Fruit fly (Drosophila melanogaster): ENCODE data around the gene RhoGAP71E.
A peak's percentile ranks its signal among the peaks of the same experiment; 100 is the strongest.

RhoGAP71E gene

dm6 chr3L:15588514-15589138 lies at the start of gene RhoGAP71E (continued):
- TF ChIP-seq dpn (GFP tag; optimal IDR thresholded peaks at IDR 0.05) (no peak), CG15601 (tag; optimal IDR thresholded peaks at IDR 0.05) (no peak), Xbp1 (GFP tag; optimal IDR thresholded peaks at IDR 0.05) (peak; percentile 11), HLH3B (GFP tag; IDR thresholded peaks at IDR 0.05) (peak; percentile 24; the same call in 1 of the 2 replicates), CG3838 (GFP tag; optimal IDR thresholded peaks at IDR 0.05) (no peak), sima (GFP tag; optimal IDR thresholded peaks at IDR 0.05) (no peak), CG7786 (GFP tag; optimal IDR thresholded peaks at IDR 0.05) (no peak), gce (GFP tag; IDR thresholded peaks at IDR 0.05) (no peak; the same call in 2 of the 3 replicates), Asciz (GFP tag; optimal IDR thresholded peaks at IDR 0.05) (no peak), B-H1 (GFP tag; IDR thresholded peaks at IDR 0.05) (peak; percentile 27; the same call in 1 of the 3 replicates), CG4282 (GFP tag; optimal IDR thresholded peaks at IDR 0.05) (no peak), Dek (tag; optimal IDR thresholded peaks at IDR 0.05) (peak; percentile 11), ase (GFP tag; IDR thresholded peaks at IDR 0.05) (no peak), HmgZ (tag; optimal IDR thresholded peaks at IDR 0.05) (peak; percentile 63), lilli (GFP tag; optimal IDR thresholded peaks at IDR 0.05) (peak; percentile 39), CG5953 (GFP tag; IDR thresholded peaks at IDR 0.05) (no peak), CG7963 (GFP tag; IDR thresholded peaks at IDR 0.05; ENCODE audit: partially characterized antibody) (no peak), nerfin-2 (GFP tag; IDR thresholded peaks at IDR 0.05; ENCODE audit: partially characterized antibody) (0 out of 2 replicates have a peak, but pooled peaks have one; percentile 35), CG3407 (GFP tag; optimal IDR thresholded peaks at IDR 0.05) (no peak), CG32772 (GFP tag; IDR thresholded peaks at IDR 0.05) (peak; percentile 58), gro (GFP tag; optimal IDR thresholded peaks at IDR 0.05) (peak; percentile 22), CG5245 (GFP tag; optimal IDR thresholded peaks at IDR 0.05) (no peak), tap (tag; optimal IDR thresholded peaks at IDR 0.05) (peak; percentile 49), crol (GFP tag; IDR thresholded peaks at IDR 0.05) (no peak), CG33213 (GFP tag; optimal IDR thresholded peaks at IDR 0.05) (peak; percentile 51), crp (GFP tag; optimal IDR thresholded peaks at IDR 0.05) (no peak), onecut (GFP tag; IDR thresholded peaks at IDR 0.05) (peak; percentile 46), CG17186 (GFP tag; optimal IDR thresholded peaks at IDR 0.05) (no peak), CG11696 (GFP tag; IDR thresholded peaks at IDR 0.05) (peak; percentile 36; the same call in 1 of the 2 replicates), gfzf (GFP tag; optimal IDR thresholded peaks at IDR 0.05) (peak; percentile 89), Sox100B (GFP tag; optimal IDR thresholded peaks at IDR 0.05) (peak; percentile 67), CG33557 (GFP tag; optimal IDR thresholded peaks at IDR 0.05) (no peak), fd3F (GFP tag; optimal IDR thresholded peaks at IDR 0.05) (no peak), az2 (GFP tag; optimal IDR thresholded peaks at IDR 0.05) (no peak), CG10321 (GFP tag; IDR thresholded peaks at IDR 0.05) (0 out of 2 replicates have a peak, but pooled peaks have one; percentile 8), CG6765 (GFP tag; optimal IDR thresholded peaks at IDR 0.05) (peak; percentile 10), Hand (GFP tag; optimal IDR thresholded peaks at IDR 0.05) (peak; percentile 18), Eip74EF (GFP tag; optimal IDR thresholded peaks at IDR 0.05) (peak in 1 of 2 experiments; percentile 34), CG6791 (GFP tag; IDR thresholded peaks at IDR 0.05; ENCODE audit: partially characterized antibody) (no peak), Antp (GFP tag; optimal IDR thresholded peaks at IDR 0.05) (no peak), CG12744 (GFP tag; optimal IDR thresholded peaks at IDR 0.05) (no peak), Deaf1 (tag; optimal IDR thresholded peaks at IDR 0.05) (peak; percentile 35), crc (GFP tag; optimal IDR thresholded peaks at IDR 0.05) (no peak), CG11398 (GFP tag; optimal IDR thresholded peaks at IDR 0.05) (peak; percentile 6), ap (GFP tag; IDR thresholded peaks at IDR 0.05) (no peak), gsb-n (tag; optimal IDR thresholded peaks at IDR 0.05) (peak; percentile 6), Mrtf (GFP tag; IDR thresholded peaks at IDR 0.05) (0 out of 3 replicates have a peak, but pooled peaks have one; percentile 50), sob (GFP tag; IDR thresholded peaks at IDR 0.05) (peak; percentile 65; the same call in 1 of the 2 replicates), CG3281 (GFP tag; optimal IDR thresholded peaks at IDR 0.05) (no peak)

Data from whole organism, embryonic.